Fruit fly (Drosophila melanogaster) whole organism, embryonic: ENCODE measurements around the gene CG34427.

Source experiments
- Bteb2 ChIP-seq: fragments of 200-800 bp; sonication (Bioruptor generic); optimal IDR thresholded peaks from 2 replicates; lab custom pipeline; 2016; ENCODE audit warnings: missing biosample characterization, missing genetic modification characterization
- CG12942 ChIP-seq: fragments of 200-800 bp; sonication (Bioruptor generic); optimal IDR thresholded peaks from 3 replicates; lab custom pipeline; 2016; ENCODE audit warnings: missing biosample characterization, missing genetic modification characterization
- CG13123 ChIP-seq: fragments of 200-800 bp; sonication (Bioruptor generic); optimal IDR thresholded peaks from 2 replicates; lab custom pipeline; 2016; ENCODE audit warnings: missing biosample characterization, missing genetic modification characterization
- CG13624 ChIP-seq: fragments of 200-800 bp; sonication (Bioruptor generic); optimal IDR thresholded peaks from 2 replicates; lab custom pipeline; 2016; ENCODE audit warnings: missing biosample characterization, missing genetic modification characterization
- CG14014 ChIP-seq: fragments of 200-800 bp; sonication (Bioruptor generic); IDR thresholded peaks from 2 replicates; pipeline ENCODE4 v1.3.6; 2022; ENCODE audit warnings: missing biosample characterization, missing genetic modification characterization
- CG2889 ChIP-seq: fragments of 200-800 bp; sonication (Bioruptor generic); IDR thresholded peaks from 3 replicates; pipeline ENCODE4 v1.3.6; 2022; ENCODE audit warnings: missing biosample characterization, missing genetic modification characterization
- CG3163 ChIP-seq: fragments of 200-800 bp; sonication (Bioruptor generic); optimal IDR thresholded peaks from 3 replicates; lab custom pipeline; 2016; ENCODE audit warnings: missing biosample characterization, missing genetic modification characterization
- CG4360 ChIP-seq: fragments of 200-800 bp; sonication (Bioruptor generic); IDR thresholded peaks from 2 replicates; pipeline ENCODE4 v1.3.6; 2022; ENCODE audit warnings: missing biosample characterization, missing genetic modification characterization
- CG4707 ChIP-seq: fragments of 200-800 bp; sonication (Bioruptor generic); optimal IDR thresholded peaks from 2 replicates; lab custom pipeline; 2018; ENCODE audit warnings: missing biosample characterization, mild to moderate bottlenecking, missing genetic modification characterization, moderate library complexity
- CG7987 ChIP-seq: fragments of 200-800 bp; sonication (Bioruptor generic); optimal IDR thresholded peaks from 2 replicates; lab custom pipeline; 2018; ENCODE audit warnings: missing biosample characterization, mild to moderate bottlenecking, missing genetic modification characterization, moderate library complexity
- CG8281 ChIP-seq: fragments of 200-800 bp; sonication (Bioruptor generic); optimal IDR thresholded peaks from 2 replicates; lab custom pipeline; 2018; ENCODE audit warnings: missing biosample characterization, mild to moderate bottlenecking, missing genetic modification characterization, moderate library complexity
- Max ChIP-seq: fragments of 200-800 bp; sonication (Bioruptor generic); optimal IDR thresholded peaks from 2 replicates; lab custom pipeline; 2016; ENCODE audit warnings: missing biosample characterization, mild to moderate bottlenecking, missing genetic modification characterization
- Med ChIP-seq: fragments of 200-800 bp; sonication (Bioruptor generic); peaks from one replicate; lab custom pipeline; 2016; ENCODE audit warnings: missing biosample characterization, missing genetic modification characterization, mild to moderate bottlenecking, inconsistent platforms, moderate library complexity
- Nf-YA ChIP-seq: fragments of 200-800 bp; sonication (Bioruptor generic); IDR thresholded peaks from 2 replicates; pipeline ENCODE4 v1.3.6; 2022; ENCODE audit warnings: missing biosample characterization, missing genetic modification characterization
- Taf1 ChIP-seq: fragments of 200-800 bp; sonication (Bioruptor generic); IDR thresholded peaks from 2 replicates; pipeline ENCODE4 v1.3.6; 2022; ENCODE audit warnings: missing biosample characterization, missing genetic modification characterization
- Tbp ChIP-seq: fragments of >200 bp; optimal IDR thresholded peaks from 2 replicates; lab custom pipeline; 2018; ENCODE audit warnings: missing biosample characterization, missing genetic modification characterization
- Usf ChIP-seq: fragments of 200-800 bp; sonication (Bioruptor generic); optimal IDR thresholded peaks from 2 replicates; lab custom pipeline; 2017; ENCODE audit warnings: missing genotype, missing biosample characterization, missing genetic modification characterization
- ato ChIP-seq: fragments of 200-800 bp; sonication (Bioruptor generic); IDR thresholded peaks from 2 replicates; pipeline ENCODE4 v1.3.6; 2022; ENCODE audit warnings: missing biosample characterization, missing genetic modification characterization; ENCODE audit not compliant: partially characterized antibody
- bab2 ChIP-seq: fragments of 200-800 bp; sonication (Bioruptor generic); optimal IDR thresholded peaks from 2 replicates; lab custom pipeline; 2016; ENCODE audit warnings: missing biosample characterization, missing genetic modification characterization
- bowl ChIP-seq: fragments of 200-800 bp; sonication (Bioruptor generic); IDR thresholded peaks from 2 replicates; pipeline ENCODE4 v1.3.6; 2022; ENCODE audit warnings: missing biosample characterization, missing genetic modification characterization
- cas ChIP-seq: fragments of 200-800 bp; sonication (Bioruptor generic); IDR thresholded peaks from 2 replicates; pipeline ENCODE4 v1.3.6; 2022; ENCODE audit warnings: missing biosample characterization, missing genetic modification characterization
- chn ChIP-seq: fragments of 200-800 bp; sonication (Bioruptor generic); optimal IDR thresholded peaks from 2 replicates; lab custom pipeline; 2016; ENCODE audit warnings: missing biosample characterization, missing genetic modification characterization
- ci ChIP-seq: fragments of 200-800 bp; sonication (Bioruptor generic); IDR thresholded peaks from 3 replicates; pipeline ENCODE4 v1.3.6; 2022; ENCODE audit warnings: missing biosample characterization, missing genetic modification characterization
- eve ChIP-seq, 2 experiments: fragments of >200 bp; optimal IDR thresholded peaks; 2 replicates each; lab custom pipeline; 2017; ENCODE audit warnings: missing biosample characterization in 2 of 2, missing genetic modification characterization in 2 of 2
- exex ChIP-seq: fragments of 200-800 bp; sonication (Bioruptor generic); optimal IDR thresholded peaks from 4 replicates; lab custom pipeline; 2018; ENCODE audit warnings: missing biosample characterization, mild to moderate bottlenecking, missing genetic modification characterization, moderate library complexity
- grn ChIP-seq: fragments of 200-800 bp; sonication (Bioruptor generic); optimal IDR thresholded peaks from 3 replicates; lab custom pipeline; 2017; ENCODE audit warnings: missing biosample characterization, missing genetic modification characterization
- mirr ChIP-seq: fragments of 200-800 bp; sonication (Bioruptor generic); optimal IDR thresholded peaks from 3 replicates; lab custom pipeline; 2018; ENCODE audit warnings: missing biosample characterization, mild to moderate bottlenecking, missing genetic modification characterization
- nom ChIP-seq: fragments of 200-800 bp; sonication (Bioruptor generic); optimal IDR thresholded peaks from 2 replicates; lab custom pipeline; 2017; ENCODE audit warnings: missing biosample characterization, missing genetic modification characterization, mild to moderate bottlenecking, moderate library complexity, missing genetic modification reagents
- pho ChIP-seq: fragments of 200-800 bp; sonication (Bioruptor generic); optimal IDR thresholded peaks from 2 replicates; lab custom pipeline; 2016; ENCODE audit warnings: missing biosample characterization, missing genetic modification characterization
- sd ChIP-seq: fragments of 200-800 bp; sonication (Bioruptor generic); optimal IDR thresholded peaks from 3 replicates; lab custom pipeline; 2018; ENCODE audit warnings: missing biosample characterization, mild to moderate bottlenecking, missing genetic modification characterization, moderate library complexity
- shn ChIP-seq: fragments of 200-800 bp; sonication (Bioruptor generic); optimal IDR thresholded peaks from 3 replicates; lab custom pipeline; 2016; ENCODE audit warnings: missing biosample characterization, missing genetic modification characterization
- stwl ChIP-seq: fragments of 200-800 bp; sonication (Bioruptor generic); optimal IDR thresholded peaks from 3 replicates; lab custom pipeline; 2018; ENCODE audit warnings: missing biosample characterization, mild to moderate bottlenecking, missing genetic modification characterization, moderate library complexity
- sug ChIP-seq: fragments of 200-800 bp; optimal IDR thresholded peaks from 2 replicates; lab custom pipeline; 2019; ENCODE audit warnings: missing biosample characterization, mild to moderate bottlenecking, missing genetic modification characterization, moderate library complexity
- twi ChIP-seq: fragments of 200-800 bp; optimal IDR thresholded peaks from 2 replicates; lab custom pipeline; 2019; ENCODE audit warnings: missing biosample characterization, mild to moderate bottlenecking, missing genetic modification characterization, moderate library complexity

The CG34427 gene

dm6 chr3L:8772998-8773684, 31.4 kb upstream of the CG34427 start (continued):
- TF ChIP-seq Tbp (no peak), cas (no peak), mirr (GFP tag; lab: Kevin White, UChicago) (no peak), sd (tag; lab: Kevin White, UChicago) (peak; percentile 74), bowl (peak; percentile 23; the same call in 1 of the 2 replicates), CG13624 (peak; percentile 42), Bteb2 (GFP tag; lab: Kevin White, UChicago) (peak; percentile 28), CG4360 (GFP tag; lab: Robert Waterston, UW) (no peak), stwl (tag; lab: Kevin White, UChicago) (peak; percentile 4), Taf1 (GFP tag; lab: Robert Waterston, UW) (no peak), ato (no peak), Nf-YA (GFP tag; lab: Robert Waterston, UW) (0 out of 2 replicates have a peak, but pooled peaks have one; percentile 42), CG4707 (GFP tag; lab: Kevin White, UChicago) (peak; percentile 64), CG12942 (GFP tag; lab: Kevin White, UChicago) (peak; percentile 48), Max (GFP tag; lab: Kevin White, UChicago) (no peak), eve (GFP tag; optimal IDR thresholded peaks at IDR 0.05; lab: Kevin White, UChicago) (peak in 1 of 2 experiments; percentile 96), bab2 (GFP tag; lab: Kevin White, UChicago) (peak; percentile 45), Usf (GFP tag; lab: Kevin White, UChicago) (no peak), chn (GFP tag; lab: Kevin White, UChicago) (peak; percentile 0), CG3163 (GFP tag; lab: Kevin White, UChicago) (peak; percentile 21)
- TF ChIP-seq, all 482 proteins: peak for 283

DNA sequence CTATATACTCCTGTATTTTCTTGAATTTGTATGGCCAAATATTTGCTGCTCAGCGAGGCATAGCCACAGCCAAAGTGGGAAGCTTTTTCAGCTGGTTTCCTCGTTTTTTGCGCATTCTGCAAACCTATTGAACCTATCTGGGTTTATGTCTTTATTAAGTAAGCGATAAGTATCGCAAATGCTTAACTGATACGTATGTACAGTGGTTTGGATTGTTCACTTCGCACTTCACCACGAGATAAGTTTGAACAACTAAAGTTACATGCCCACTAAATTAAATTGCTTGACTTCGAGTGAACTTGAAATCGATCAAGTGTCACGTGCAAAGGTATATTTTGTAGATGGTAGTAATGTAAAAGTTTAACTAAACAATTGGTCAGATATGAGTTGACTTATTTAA, 30.9 kb upstream of the CG34427 start:
- TF ChIP-seq ci (GFP tag; lab: Robert Waterston, UW): no peak
- TF ChIP-seq CG14014: no peak
- no peak for TF ChIP-seq CG8281
- TF ChIP-seq CG13123 (GFP tag; lab: Kevin White, UChicago): no peak
- no peak for TF ChIP-seq twi (tag; lab: Kevin White, UChicago)
- no peak for TF ChIP-seq pho (GFP tag; lab: Kevin White, UChicago)
- TF ChIP-seq sd (tag; lab: Kevin White, UChicago): peak; percentile 29
- TF ChIP-seq exex (tag; lab: Kevin White, UChicago): peak; percentile 58
- no peak for TF ChIP-seq ato
- TF ChIP-seq grn (GFP tag; lab: Kevin White, UChicago): peak; percentile 14
- TF ChIP-seq nom: no peak
- TF ChIP-seq mirr (GFP tag; lab: Kevin White, UChicago): peak; percentile 9
- peak; percentile 20 for TF ChIP-seq sug (tag; lab: Kevin White, UChicago)

dm6 chr3L:8774974-8775731, 29.4 kb upstream of the CG34427 start:
- TF ChIP-seq nom: peak; percentile 86
- peak; percentile 15 for TF ChIP-seq Med (GFP tag; lab: Kevin White, UChicago)
- no peak for TF ChIP-seq CG2889 (GFP tag; lab: Robert Waterston, UW)
- no peak for TF ChIP-seq shn (GFP tag; lab: Kevin White, UChicago)
- TF ChIP-seq CG7987 (GFP tag; lab: Kevin White, UChicago): no peak
